Fruit fly (Drosophila melanogaster) whole organism, embryonic: ENCODE data around the gene salr.

Experiments used
- CG10979 ChIP-seq: fragments of 200-800 bp; sonication (Bioruptor generic); optimal IDR thresholded peaks from 2 replicates; lab custom pipeline; 2018; ENCODE audit warnings: missing biosample characterization, mild to moderate bottlenecking, missing genetic modification characterization, moderate library complexity
- pnt ChIP-seq: fragments of 200-800 bp; sonication (Bioruptor generic); optimal IDR thresholded peaks from 3 replicates; lab custom pipeline; 2016; ENCODE audit warnings: missing biosample characterization, missing genetic modification characterization

dm6 chr2L:11343935-11344334 lies 14.7 kb upstream of the salr start:
- TF ChIP-seq CG10979, result no peak
- TF ChIP-seq pnt, result no peak
